Fruit fly (Drosophila melanogaster): Measurements from ENCODE around the gene M1BP.

The M1BP gene

dm6 chr3R:8744198-8744597 lies 12.7 kb upstream of the M1BP start (continued):
- TF ChIP-seq slbo (GFP tag; IDR thresholded peaks at IDR 0.05) (peak; percentile 35; the same call in 1 of the 2 replicates), shn (GFP tag; optimal IDR thresholded peaks at IDR 0.05) (peak; percentile 4), CG4404 (GFP tag; IDR thresholded peaks at IDR 0.05) (0 out of 2 replicates have a peak, but pooled peaks have one; percentile 15), Rfx (GFP tag; IDR thresholded peaks at IDR 0.05) (peak; percentile 62; the same call in 1 of the 2 replicates), tna (GFP tag; IDR thresholded peaks at IDR 0.05; ENCODE audit: partially characterized antibody) (no peak), CG4424 (GFP tag; optimal IDR thresholded peaks at IDR 0.05) (peak; percentile 39), CG16813 (GFP tag; IDR thresholded peaks at IDR 0.05; ENCODE audit: partially characterized antibody) (no peak), Max (GFP tag; optimal IDR thresholded peaks at IDR 0.05) (peak; percentile 14), HLH54F (GFP tag; optimal IDR thresholded peaks at IDR 0.05) (peak; percentile 23), CoRest (tag; optimal IDR thresholded peaks at IDR 0.05) (peak; percentile 52), CG16863 (GFP tag; optimal IDR thresholded peaks at IDR 0.05) (peak; percentile 26), stwl (tag; optimal IDR thresholded peaks at IDR 0.05) (no peak), sisA (GFP tag; IDR thresholded peaks at IDR 0.05) (peak; percentile 54), CG18599 (GFP tag; optimal IDR thresholded peaks at IDR 0.05) (peak; percentile 49), CG2875 (GFP tag; optimal IDR thresholded peaks at IDR 0.05) (no peak), CG3281 (GFP tag; optimal IDR thresholded peaks at IDR 0.05) (peak; percentile 11), Mes4 (GFP tag; optimal IDR thresholded peaks at IDR 0.05) (peak; percentile 2), Abd-B (GFP tag; optimal IDR thresholded peaks at IDR 0.05) (peak; percentile 8), lab (GFP tag; optimal IDR thresholded peaks at IDR 0.05) (peak; percentile 50), CG32772 (GFP tag; IDR thresholded peaks at IDR 0.05) (0 out of 2 replicates have a peak, but pooled peaks have one; percentile 44), so (GFP tag; IDR thresholded peaks at IDR 0.05) (peak; percentile 42; the same call in 1 of the 3 replicates), CG7556 (GFP tag; optimal IDR thresholded peaks at IDR 0.05) (peak; percentile 51), hkb (optimal IDR thresholded peaks at IDR 0.05) (no peak), hkb (GFP tag; IDR thresholded peaks at IDR 0.05) (peak; percentile 48; the same call in 1 of the 2 replicates), bigmax (GFP tag; optimal IDR thresholded peaks at IDR 0.05) (no peak), Xrp1 (GFP tag; IDR thresholded peaks at IDR 0.05) (peak; percentile 44), CG3995 (GFP tag; optimal IDR thresholded peaks at IDR 0.05) (no peak), sob (GFP tag; IDR thresholded peaks at IDR 0.05) (peak; percentile 42; the same call in 1 of the 2 replicates), emc (GFP tag; optimal IDR thresholded peaks at IDR 0.05) (no peak), CG11456 (GFP tag; IDR thresholded peaks at IDR 0.05) (peak; percentile 72; the same call in 1 of the 3 replicates), CG3163 (GFP tag; optimal IDR thresholded peaks at IDR 0.05) (no peak), Aef1 (GFP tag; IDR thresholded peaks at IDR 0.05) (peak; percentile 44; the same call in 1 of the 3 replicates), CG13123 (GFP tag; optimal IDR thresholded peaks at IDR 0.05) (no peak), pum (GFP tag; optimal IDR thresholded peaks at IDR 0.05) (peak; percentile 31), CG11560 (tag; IDR thresholded peaks at IDR 0.05) (no peak), bab2 (GFP tag; optimal IDR thresholded peaks at IDR 0.05) (no peak), tgo (GFP tag; IDR thresholded peaks at IDR 0.05) (peak; percentile 62; the same call in 2 of the 3 replicates), CG5245 (GFP tag; optimal IDR thresholded peaks at IDR 0.05) (no peak), Atf-2 (GFP tag; optimal IDR thresholded peaks at IDR 0.05) (peak; percentile 29), GATAe (GFP tag; conservative IDR thresholded peaks at IDR 0.05) (no peak), CG11723 (GFP tag; optimal IDR thresholded peaks at IDR 0.05) (peak; percentile 18), grau (tag; optimal IDR thresholded peaks at IDR 0.05) (peak; percentile 91), YL-1 (GFP tag; optimal IDR thresholded peaks at IDR 0.05) (no peak), Dip3 (GFP tag; optimal IDR thresholded peaks at IDR 0.05) (peak; percentile 53), CG13287 (GFP tag; IDR thresholded peaks at IDR 0.05; ENCODE audit: partially characterized antibody) (no peak), ranshi (GFP tag; IDR thresholded peaks at IDR 0.05) (peak; percentile 61), esg (GFP tag; conservative IDR thresholded peaks at IDR 0.05) (peak; percentile 66), org-1 (GFP tag; optimal IDR thresholded peaks at IDR 0.05) (peak; percentile 36), az2 (GFP tag; optimal IDR thresholded peaks at IDR 0.05) (peak; percentile 34), vfl (GFP tag; optimal IDR thresholded peaks at IDR 0.05) (peak; percentile 8), sc (optimal IDR thresholded peaks at IDR 0.05) (no peak), sc (GFP tag; optimal IDR thresholded peaks at IDR 0.05) (no peak)

All from whole organism, embryonic.